Fruit fly (Drosophila melanogaster): ENCODE data around the gene FoxK.
A peak's percentile ranks its signal among the peaks of the same experiment; 100 is the strongest.

FoxK gene

DNA sequence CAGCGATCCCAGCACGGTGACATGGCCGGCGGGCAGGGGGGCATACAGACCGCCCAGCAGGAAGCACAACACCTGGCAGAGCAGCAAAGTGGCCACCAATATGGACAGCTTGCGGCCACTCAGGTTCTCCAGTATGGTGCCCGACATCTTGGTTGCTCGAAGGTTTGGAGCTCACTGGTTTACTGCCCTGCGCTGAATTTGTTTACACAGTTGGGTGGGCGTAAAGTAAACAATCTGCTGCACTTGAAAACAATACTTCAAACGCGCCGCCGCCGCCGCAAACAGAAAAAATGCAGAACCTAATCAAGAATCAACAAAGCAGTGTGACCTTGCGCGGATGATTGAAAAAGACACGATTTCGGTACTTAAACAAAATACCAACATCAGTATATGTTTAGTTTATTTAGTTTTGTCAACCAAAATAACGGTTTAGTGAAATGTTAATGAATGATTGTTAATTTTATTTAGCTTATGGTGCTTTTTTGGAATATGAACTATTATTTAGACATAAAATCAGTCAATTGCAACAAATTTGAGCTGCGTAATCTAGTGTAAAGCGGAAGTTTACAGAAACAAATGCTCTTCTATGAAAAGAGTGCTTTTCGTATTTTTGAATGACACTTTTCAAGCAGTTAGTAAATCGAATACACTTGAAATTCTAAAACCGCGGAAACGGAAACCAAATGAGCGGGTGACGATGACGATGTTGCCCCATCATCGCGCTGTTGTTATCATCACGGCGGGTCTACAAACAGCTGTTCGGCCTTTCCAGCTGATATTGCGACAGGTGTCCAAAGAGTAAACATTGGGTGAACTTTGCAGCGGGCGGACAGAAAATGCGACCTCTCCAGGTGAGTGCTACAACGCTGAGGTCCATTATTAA is 49.0 kb upstream of the FoxK start, which contains the start of the genes wls and Adck5 (continued):
- TF ChIP-seq aop (GFP tag; IDR thresholded peaks at IDR 0.05), result no peak
- peak; percentile 76 for TF ChIP-seq Meics (GFP tag; optimal IDR thresholded peaks at IDR 0.05)
- TF ChIP-seq CG2712 (tag; optimal IDR thresholded peaks at IDR 0.05), result no peak
- peak; percentile 46 for TF ChIP-seq ATbp (GFP tag; optimal IDR thresholded peaks at IDR 0.05)
- no peak for TF ChIP-seq CG8478 (optimal IDR thresholded peaks at IDR 0.05)
- no peak for TF ChIP-seq CG6654 (GFP tag; optimal IDR thresholded peaks at IDR 0.05)
- TF ChIP-seq sima (GFP tag; optimal IDR thresholded peaks at IDR 0.05), result no peak
- peak; percentile 76 for TF ChIP-seq MBD-R2 (GFP tag; IDR thresholded peaks at IDR 0.05)
- TF ChIP-seq Mad (GFP tag; optimal IDR thresholded peaks at IDR 0.05), result peak; percentile 44
- no peak for TF ChIP-seq rib (GFP tag; IDR thresholded peaks at IDR 0.05)
- no peak for TF ChIP-seq CG31388 (GFP tag; optimal IDR thresholded peaks at IDR 0.05)
- TF ChIP-seq CG8281 (tag; optimal IDR thresholded peaks at IDR 0.05), result peak; percentile 15
- TF ChIP-seq CG13624 (GFP tag; optimal IDR thresholded peaks at IDR 0.05), result peak; percentile 45
- TF ChIP-seq mld (GFP tag; IDR thresholded peaks at IDR 0.05; ENCODE audit: partially characterized antibody), result no peak
- no peak for TF ChIP-seq CG1792 (GFP tag; optimal IDR thresholded peaks at IDR 0.05)
- no peak for TF ChIP-seq twi (tag; optimal IDR thresholded peaks at IDR 0.05)
- TF ChIP-seq CG17802 (tag; optimal IDR thresholded peaks at IDR 0.05), result no peak
- TF ChIP-seq CG32532 (GFP tag; IDR thresholded peaks at IDR 0.05), result 0 out of 2 replicates have a peak, but pooled peaks have one; percentile 32
- peak; percentile 12; the same call in 1 of the 2 replicates for TF ChIP-seq CG13287 (GFP tag; IDR thresholded peaks at IDR 0.05; ENCODE audit: partially characterized antibody)
- TF ChIP-seq CG10654 (GFP tag; optimal IDR thresholded peaks at IDR 0.05), result peak; percentile 21
- no peak for TF ChIP-seq CG14965 (GFP tag; optimal IDR thresholded peaks at IDR 0.05; ENCODE audit: borderline replicate concordance)
- no peak for TF ChIP-seq CG11085 (GFP tag; IDR thresholded peaks at IDR 0.05)
- TF ChIP-seq YL-1 (GFP tag; optimal IDR thresholded peaks at IDR 0.05), result peak; percentile 41
- TF ChIP-seq CG12155 (GFP tag; optimal IDR thresholded peaks at IDR 0.05), result no peak
- TF ChIP-seq CG18262 (tag; optimal IDR thresholded peaks at IDR 0.05), result no peak
- TF ChIP-seq bigmax (GFP tag; optimal IDR thresholded peaks at IDR 0.05), result peak; percentile 41
- TF ChIP-seq maf-S (GFP tag; optimal IDR thresholded peaks at IDR 0.05), result peak; percentile 11
- TF ChIP-seq Doc3 (GFP tag; IDR thresholded peaks at IDR 0.05; ENCODE audit: partially characterized antibody), result no peak
- no peak for TF ChIP-seq CG15269 (tag; optimal IDR thresholded peaks at IDR 0.05)
- TF ChIP-seq CG3995 (GFP tag; optimal IDR thresholded peaks at IDR 0.05), result peak; percentile 68
- no peak for TF ChIP-seq klu (GFP tag; IDR thresholded peaks at IDR 0.05)
- TF ChIP-seq CG15011 (GFP tag; optimal IDR thresholded peaks at IDR 0.05), result peak; percentile 61
- no peak for TF ChIP-seq CG11504 (tag; optimal IDR thresholded peaks at IDR 0.05)
- TF ChIP-seq hbn (GFP tag; IDR thresholded peaks at IDR 0.05; ENCODE audit: partially characterized antibody), result 0 out of 2 replicates have a peak, but pooled peaks have one; percentile 27
- TF ChIP-seq CG5953 (GFP tag; IDR thresholded peaks at IDR 0.05), result no peak
- peak; percentile 59 for TF ChIP-seq bcd (GFP tag; optimal IDR thresholded peaks at IDR 0.05)
- no peak for TF ChIP-seq ttk (GFP tag; IDR thresholded peaks at IDR 0.05)
- TF ChIP-seq CG17385 (GFP tag; optimal IDR thresholded peaks at IDR 0.05), result peak; percentile 56
- TF ChIP-seq sug (tag; optimal IDR thresholded peaks at IDR 0.05), result no peak
- TF ChIP-seq CG2202 (tag; optimal IDR thresholded peaks at IDR 0.05), result peak; percentile 50
- peak; percentile 42; the same call in 1 of the 2 replicates for TF ChIP-seq CG17328 (GFP tag; IDR thresholded peaks at IDR 0.05)
- TF ChIP-seq trem (tag; optimal IDR thresholded peaks at IDR 0.05), result peak; percentile 5
- no peak for TF ChIP-seq Dfd (GFP tag; optimal IDR thresholded peaks at IDR 0.05)
- peak; percentile 12 for TF ChIP-seq Dip3 (GFP tag; optimal IDR thresholded peaks at IDR 0.05)
- no peak for TF ChIP-seq CG17829 (tag; optimal IDR thresholded peaks at IDR 0.05)
- TF ChIP-seq unc-4 (GFP tag; IDR thresholded peaks at IDR 0.05; ENCODE audit: partially characterized antibody), result no peak
- no peak for TF ChIP-seq tio (GFP tag; optimal IDR thresholded peaks at IDR 0.05)
- peak; percentile 5 for TF ChIP-seq CG7786 (GFP tag; optimal IDR thresholded peaks at IDR 0.05)
- peak; percentile 70 for TF ChIP-seq Side (GFP tag; optimal IDR thresholded peaks at IDR 0.05)
